Worm (Caenorhabditis elegans): ENCODE measurements around the gene sru-3.
A peak's percentile ranks its signal among the peaks of the same experiment; 100 is the strongest.

sru-3 gene

DNA sequence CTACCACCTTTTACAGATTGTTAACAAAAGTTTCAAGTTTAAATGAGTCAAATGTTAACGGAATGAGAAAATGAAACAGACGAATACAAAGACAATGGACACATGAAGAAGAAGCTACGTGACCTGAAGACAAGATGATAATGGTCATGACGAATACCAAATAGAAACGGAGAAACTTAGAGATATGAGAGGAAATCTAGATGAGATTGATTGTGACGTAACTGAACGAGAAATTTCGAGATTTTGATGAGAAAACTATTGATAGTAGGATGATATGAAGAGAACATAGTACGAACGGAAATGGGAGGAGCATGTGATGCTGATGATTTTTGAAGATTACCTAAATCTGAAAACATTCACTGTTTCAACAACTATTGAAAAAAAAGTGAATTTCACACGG lies 38.7 kb downstream of the sru-3 start (continued):
- TF ChIP-seq sup-37 (GFP tag; optimal IDR thresholded peaks at IDR 0.05) (no peak), skn-1 (tag; optimal IDR thresholded peaks at IDR 0.05) (no peak), ama-1 (optimal IDR thresholded peaks at IDR 0.05) (no peak), nhr-47 (tag; optimal IDR thresholded peaks at IDR 0.05) (no peak), alr-1 (tag; optimal IDR thresholded peaks at IDR 0.05; ENCODE audit: borderline replicate concordance) (no peak), swsn-7 (tag; optimal IDR thresholded peaks at IDR 0.05) (no peak), fkh-4 (tag; optimal IDR thresholded peaks at IDR 0.05; ENCODE audit: borderline replicate concordance) (no peak), fos-1 (tag; optimal IDR thresholded peaks at IDR 0.05) (no peak), nhr-12 (tag; optimal IDR thresholded peaks at IDR 0.05) (no peak), C34B4.2 (tag; optimal IDR thresholded peaks at IDR 0.05) (no peak), pag-3 (tag; optimal IDR thresholded peaks at IDR 0.05; ENCODE audit: borderline replicate concordance, insufficient read depth) (no peak), nhr-71 (tag; optimal IDR thresholded peaks at IDR 0.05) (peak; percentile 55), ceh-63 (GFP tag; optimal IDR thresholded peaks at IDR 0.05) (no peak), nhr-19 (GFP tag; conservative IDR thresholded peaks at IDR 0.05) (peak; percentile 28), unc-98 (GFP tag; IDR thresholded peaks at IDR 0.05) (no peak), sox-4 (tag; optimal IDR thresholded peaks at IDR 0.05) (no peak), xbp-1 (tag; optimal IDR thresholded peaks at IDR 0.05) (no peak), egl-27 (tag; optimal IDR thresholded peaks at IDR 0.05) (no peak), mab-9 (GFP tag; IDR thresholded peaks at IDR 0.05) (no peak), dpl-1 (GFP tag; optimal IDR thresholded peaks at IDR 0.05) (no peak), unc-62 (GFP tag; optimal IDR thresholded peaks at IDR 0.05) (no peak), lin-15B (tag; optimal IDR thresholded peaks at IDR 0.05) (no peak), blmp-1 (tag; optimal IDR thresholded peaks at IDR 0.05) (peak; percentile 76), nhr-28 (tag; optimal IDR thresholded peaks at IDR 0.05) (no peak), snpc-4 (tag; optimal IDR thresholded peaks at IDR 0.05) (no peak), nhr-90 (tag; optimal IDR thresholded peaks at IDR 0.05; ENCODE audit: poor library complexity) (peak; percentile 39), sptf-1 (tag; optimal IDR thresholded peaks at IDR 0.05) (no peak), irx-1 (tag; optimal IDR thresholded peaks at IDR 0.05) (no peak), snu-23 (GFP tag; optimal IDR thresholded peaks at IDR 0.05) (peak; percentile 58), mdl-1 (tag; optimal IDR thresholded peaks at IDR 0.05) (no peak), tbx-2 (tag; optimal IDR thresholded peaks at IDR 0.05) (peak; percentile 30), aha-1 (tag; optimal IDR thresholded peaks at IDR 0.05) (no peak), Y116A8C.19 (tag; optimal IDR thresholded peaks at IDR 0.05; ENCODE audit: borderline replicate concordance) (no peak), F16B12.6 (tag; optimal IDR thresholded peaks at IDR 0.05) (no peak), lin-35 (GFP tag; optimal IDR thresholded peaks at IDR 0.05) (peak in 1 of 2 experiments; percentile 20), unc-130 (tag; optimal IDR thresholded peaks at IDR 0.05) (no peak)

DNA sequence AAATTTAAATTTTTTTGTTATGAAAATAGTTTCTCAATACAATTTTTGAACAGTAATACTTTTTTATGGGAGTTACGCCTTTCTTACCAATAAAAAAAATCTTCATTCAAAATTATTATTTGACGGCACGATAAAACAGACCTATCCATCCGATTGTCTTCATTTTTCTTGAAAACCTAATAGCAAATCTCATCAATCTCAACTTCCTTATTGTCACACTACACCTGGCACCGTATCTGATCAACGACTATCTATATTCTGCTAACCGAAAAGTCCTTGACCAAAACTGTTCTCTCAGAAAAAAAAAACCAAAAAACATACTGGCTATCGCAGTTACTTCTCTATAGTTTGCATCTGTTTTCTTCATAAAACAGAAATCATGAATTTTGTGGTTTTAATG lies 39.7 kb downstream of the sru-3 start:
- TF ChIP-seq egl-27 (tag; optimal IDR thresholded peaks at IDR 0.05) = no peak
- no peak for TF ChIP-seq tlp-1 (tag; optimal IDR thresholded peaks at IDR 0.05)
- TF ChIP-seq unc-130 (tag; optimal IDR thresholded peaks at IDR 0.05) = no peak
- no peak for TF ChIP-seq nhr-11 (tag; optimal IDR thresholded peaks at IDR 0.05)
- peak; percentile 19 for TF ChIP-seq lin-14 (GFP tag; optimal IDR thresholded peaks at IDR 0.05)
- no peak for TF ChIP-seq nhr-71 (tag; optimal IDR thresholded peaks at IDR 0.05)
- TF ChIP-seq unc-86 (tag; optimal IDR thresholded peaks at IDR 0.05) = no peak
- no peak for TF ChIP-seq ceh-88 (GFP tag; IDR thresholded peaks at IDR 0.05)
- peak; percentile 22 for TF ChIP-seq blmp-1 (tag; optimal IDR thresholded peaks at IDR 0.05)
- TF ChIP-seq unc-98 (GFP tag; IDR thresholded peaks at IDR 0.05) = no peak
- no peak for TF ChIP-seq ets-5 (GFP tag; IDR thresholded peaks at IDR 0.05)
- TF ChIP-seq vab-15 (tag; optimal IDR thresholded peaks at IDR 0.05) = no peak
- TF ChIP-seq snu-23 (GFP tag; optimal IDR thresholded peaks at IDR 0.05) = no peak
- TF ChIP-seq tbx-2 (tag; optimal IDR thresholded peaks at IDR 0.05) = no peak
- no peak for TF ChIP-seq dsc-1 (tag; optimal IDR thresholded peaks at IDR 0.05)
- no peak for TF ChIP-seq hlh-4 (tag; optimal IDR thresholded peaks at IDR 0.05)
- TF ChIP-seq nhr-20 (tag; optimal IDR thresholded peaks at IDR 0.05) = peak; percentile 16
- TF ChIP-seq xbp-1 (tag; optimal IDR thresholded peaks at IDR 0.05) = no peak
- peak; percentile 82 for TF ChIP-seq nhr-85 (tag)
- no peak for TF ChIP-seq nhr-237 (tag; optimal IDR thresholded peaks at IDR 0.05)
- no peak for TF ChIP-seq ama-1 (optimal IDR thresholded peaks at IDR 0.05)
- TF ChIP-seq hpl-2 (GFP tag; optimal IDR thresholded peaks at IDR 0.05) = no peak
- TF ChIP-seq alr-1 (tag; optimal IDR thresholded peaks at IDR 0.05; ENCODE audit: borderline replicate concordance) = no peak
- no peak for TF ChIP-seq mab-9 (GFP tag; IDR thresholded peaks at IDR 0.05)
